Fruit fly (Drosophila melanogaster): ENCODE data around the gene Ubc7.

Ubc7 gene

DNA sequence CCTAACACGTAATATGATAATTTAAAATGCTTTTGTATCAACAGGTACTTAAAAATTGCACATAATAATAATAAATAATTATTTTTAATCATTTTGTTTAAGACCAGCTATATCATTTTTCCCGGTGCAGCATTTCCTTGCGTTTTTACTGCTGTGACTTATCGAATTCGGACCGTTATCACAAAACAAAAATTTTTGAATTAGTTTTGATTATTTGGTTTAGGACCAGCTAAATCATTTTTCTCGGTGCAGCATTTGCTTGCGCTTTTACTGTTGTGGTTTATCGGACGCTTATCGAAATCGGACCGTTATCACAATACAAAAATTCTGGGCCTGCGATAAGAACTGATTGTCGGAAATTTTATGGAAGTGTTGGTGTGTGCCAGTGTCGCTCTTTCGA, 40.9 kb upstream of the Ubc7 start (continued):
- peak; percentile 71 for TF ChIP-seq Gug (GFP tag; IDR thresholded peaks at IDR 0.05)
- TF ChIP-seq topi (GFP tag; optimal IDR thresholded peaks at IDR 0.05), result peak; percentile 86
- TF ChIP-seq Eip78C (GFP tag), result peak; percentile 93
- peak; percentile 87 for TF ChIP-seq CG32006 (GFP tag; optimal IDR thresholded peaks at IDR 0.05)
- peak; percentile 85; the same call in 2 of the 3 replicates for TF ChIP-seq eg (GFP tag; IDR thresholded peaks at IDR 0.05)
- peak; percentile 75 for TF ChIP-seq cyc (GFP tag; optimal IDR thresholded peaks at IDR 0.05)
- peak; percentile 77 for TF ChIP-seq lz (GFP tag; optimal IDR thresholded peaks at IDR 0.05)
- TF ChIP-seq pdm3 (GFP tag; optimal IDR thresholded peaks at IDR 0.05), result peak; percentile 82
- no peak for TF ChIP-seq Hr38 (GFP tag; optimal IDR thresholded peaks at IDR 0.05)
- peak; percentile 81 for TF ChIP-seq Met (GFP tag; optimal IDR thresholded peaks at IDR 0.05)
- TF ChIP-seq CG8119 (GFP tag; IDR thresholded peaks at IDR 0.05), result peak; percentile 76
- peak; percentile 84 for TF ChIP-seq Eip93F (GFP tag; optimal IDR thresholded peaks at IDR 0.05)
- no peak for TF ChIP-seq CG7368 (GFP tag; optimal IDR thresholded peaks at IDR 0.05)
- TF ChIP-seq Blimp-1 (GFP tag; optimal IDR thresholded peaks at IDR 0.05), result peak; percentile 52
- peak; percentile 47 for TF ChIP-seq Sox15 (GFP tag; optimal IDR thresholded peaks at IDR 0.05)
- peak; percentile 65 for TF ChIP-seq CG3032 (tag; optimal IDR thresholded peaks at IDR 0.05)
- peak; percentile 81 for TF ChIP-seq CG31627 (GFP tag; optimal IDR thresholded peaks at IDR 0.05)
- TF ChIP-seq acj6 (GFP tag; optimal IDR thresholded peaks at IDR 0.05), result peak; percentile 79
- TF ChIP-seq ss (GFP tag; optimal IDR thresholded peaks at IDR 0.05), result no peak
- TF ChIP-seq CG11294 (GFP tag; IDR thresholded peaks at IDR 0.05), result peak; percentile 42; the same call in 1 of the 2 replicates
- TF ChIP-seq CG8632 (GFP tag; optimal IDR thresholded peaks at IDR 0.05), result peak; percentile 79
- TF ChIP-seq CG10669 (GFP tag; optimal IDR thresholded peaks at IDR 0.05), result no peak
- TF ChIP-seq CG10631 (GFP tag; optimal IDR thresholded peaks at IDR 0.05), result peak; percentile 78
- peak; percentile 83 for TF ChIP-seq CG15336 (GFP tag; IDR thresholded peaks at IDR 0.05)
- TF ChIP-seq CG8319 (GFP tag; optimal IDR thresholded peaks at IDR 0.05), result peak; percentile 78
- no peak for TF ChIP-seq CG1621 (tag; optimal IDR thresholded peaks at IDR 0.05)

DNA sequence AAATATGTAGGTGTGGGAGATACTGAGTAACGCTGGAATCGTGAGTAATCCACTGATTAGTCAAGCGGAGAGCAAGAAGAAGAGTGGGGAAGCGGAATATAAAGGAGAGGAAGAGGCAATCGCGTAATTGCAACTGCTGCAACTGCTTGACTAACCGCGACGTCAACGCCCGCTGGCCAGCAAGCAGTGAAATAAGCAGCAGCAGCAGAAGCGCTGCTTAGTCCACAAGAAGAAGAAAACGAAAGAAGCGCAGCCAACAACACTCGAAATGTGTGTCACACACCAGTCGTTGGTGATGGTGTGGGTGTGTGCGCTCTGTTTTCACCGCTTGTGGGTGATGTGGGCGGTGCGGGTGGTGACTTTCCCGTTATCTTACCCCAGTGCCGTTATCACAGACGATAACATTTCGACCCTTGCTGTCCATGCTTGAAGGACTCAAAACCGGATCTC, 40.5 kb upstream of the Ubc7 start:
- no peak for TF ChIP-seq esn (GFP tag; optimal IDR thresholded peaks at IDR 0.05)
- TF ChIP-seq dac (GFP tag; optimal IDR thresholded peaks at IDR 0.05), result no peak
- TF ChIP-seq vri (GFP tag; optimal IDR thresholded peaks at IDR 0.05), result peak; percentile 83
- TF ChIP-seq eg (GFP tag; IDR thresholded peaks at IDR 0.05), result peak; percentile 12; the same call in 1 of the 3 replicates
- no peak for TF ChIP-seq Sox15 (GFP tag; optimal IDR thresholded peaks at IDR 0.05)
- TF ChIP-seq CG8319 (GFP tag; optimal IDR thresholded peaks at IDR 0.05), result no peak
- no peak for TF ChIP-seq pdm3 (GFP tag; optimal IDR thresholded peaks at IDR 0.05)
- peak; percentile 35 for TF ChIP-seq Eip75B (GFP tag; optimal IDR thresholded peaks at IDR 0.05)
- peak; percentile 88 for TF ChIP-seq svp (GFP tag)
- no peak for TF ChIP-seq dsx (GFP tag; optimal IDR thresholded peaks at IDR 0.05; ENCODE audit: poor library complexity, severe bottlenecking)
- TF ChIP-seq CG3919 (GFP tag; optimal IDR thresholded peaks at IDR 0.05), result no peak
- no peak for TF ChIP-seq Sox14 (GFP tag; optimal IDR thresholded peaks at IDR 0.05)
- no peak for TF ChIP-seq OdsH (GFP tag; optimal IDR thresholded peaks at IDR 0.05)
- TF ChIP-seq CG6163 (GFP tag; IDR thresholded peaks at IDR 0.05), result peak; percentile 14; the same call in 1 of the 3 replicates
- peak; percentile 45 for TF ChIP-seq Eip78C (GFP tag)
- TF ChIP-seq Blimp-1 (GFP tag; optimal IDR thresholded peaks at IDR 0.05), result no peak
- TF ChIP-seq CG11762 (GFP tag; optimal IDR thresholded peaks at IDR 0.05; ENCODE audit: insufficient read depth), result no peak
- no peak for TF ChIP-seq topi (GFP tag; optimal IDR thresholded peaks at IDR 0.05)
- TF ChIP-seq CG8119 (GFP tag; IDR thresholded peaks at IDR 0.05), result 0 out of 3 replicates have a peak, but pooled peaks have one; percentile 23
- no peak for TF ChIP-seq CG3032 (tag; optimal IDR thresholded peaks at IDR 0.05)
- no peak for TF ChIP-seq Hr39 (GFP tag; optimal IDR thresholded peaks at IDR 0.05)
- TF ChIP-seq fd59A (GFP tag; optimal IDR thresholded peaks at IDR 0.05), result no peak
